Worm (Caenorhabditis elegans): Measurements from ENCODE around the gene F46H5.2.

F46H5.2 gene

ce11 chrX:7232158-7232822, 33.2 kb upstream of the F46H5.2 start:
- TF ChIP-seq snpc-1.3 (tag; optimal IDR thresholded peaks at IDR 0.05; ENCODE audit: insufficient read depth) (no peak), pbrm-1 (GFP tag; IDR thresholded peaks at IDR 0.05) (0 out of 2 replicates have a peak, but pooled peaks have one; percentile 27), tbx-9 (tag; optimal IDR thresholded peaks at IDR 0.05; ENCODE audit: borderline replicate concordance) (no peak), cebp-2 (GFP tag; IDR thresholded peaks at IDR 0.05) (no peak), F57A8.1 (GFP tag; optimal IDR thresholded peaks at IDR 0.05) (no peak), madf-3 (GFP tag; IDR thresholded peaks at IDR 0.05) (no peak), dpff-1 (tag; optimal IDR thresholded peaks at IDR 0.05) (no peak), athp-1 (tag; optimal IDR thresholded peaks at IDR 0.05) (no peak), ztf-18 (tag; optimal IDR thresholded peaks at IDR 0.05) (no peak), C06A6.2 (GFP tag; conservative IDR thresholded peaks at IDR 0.05) (no peak), akir-1 (GFP tag; optimal IDR thresholded peaks at IDR 0.05) (no peak), lin-40 (tag; optimal IDR thresholded peaks at IDR 0.05) (no peak), ceh-100 (GFP tag; IDR thresholded peaks at IDR 0.05) (0 out of 2 replicates have a peak, but pooled peaks have one; percentile 6), nfya-1 (tag; optimal IDR thresholded peaks at IDR 0.05; ENCODE audit: borderline replicate concordance, insufficient read depth) (no peak), attf-3 (GFP tag; conservative IDR thresholded peaks at IDR 0.05) (no peak), ets-4 (GFP tag; optimal IDR thresholded peaks at IDR 0.05) (no peak), T07F8.4 (tag; optimal IDR thresholded peaks at IDR 0.05) (no peak), F22D6.2 (tag; optimal IDR thresholded peaks at IDR 0.05) (no peak), ZK185.1 (tag; optimal IDR thresholded peaks at IDR 0.05; ENCODE audit: poor library complexity, severe bottlenecking) (no peak), ztf-28 (GFP tag; IDR thresholded peaks at IDR 0.05) (0 out of 2 replicates have a peak, but pooled peaks have one; percentile 45), rec-8 (tag; optimal IDR thresholded peaks at IDR 0.05) (no peak), F10E7.11 (tag; optimal IDR thresholded peaks at IDR 0.05) (no peak), lir-1 (GFP tag; conservative IDR thresholded peaks at IDR 0.05) (no peak), ztf-25 (GFP tag; IDR thresholded peaks at IDR 0.05) (no peak), F23B12.7 (tag; optimal IDR thresholded peaks at IDR 0.05; ENCODE audit: insufficient read depth) (no peak), gei-17 (GFP tag; optimal IDR thresholded peaks at IDR 0.05) (no peak), lin-54 (GFP tag; optimal IDR thresholded peaks at IDR 0.05) (peak; percentile 27), rpc-1 (optimal IDR thresholded peaks at IDR 0.05) (no peak), rpc-1 (tag; optimal IDR thresholded peaks at IDR 0.05) (no peak), Y53G8AR.9 (GFP tag; conservative IDR thresholded peaks at IDR 0.05) (no peak), atf-7 (tag; optimal IDR thresholded peaks at IDR 0.05) (no peak), nhr-80 (tag; optimal IDR thresholded peaks at IDR 0.05) (peak; percentile 59), snpc-3.4 (tag; optimal IDR thresholded peaks at IDR 0.05) (no peak), F52B5.7 (tag; optimal IDR thresholded peaks at IDR 0.05) (no peak), hmg-20 (GFP tag; IDR thresholded peaks at IDR 0.05) (no peak), hrde-1 (tag; optimal IDR thresholded peaks at IDR 0.05; ENCODE audit: borderline replicate concordance) (no peak), hlh-26 (GFP tag; conservative IDR thresholded peaks at IDR 0.05) (no peak), rcor-1 (GFP tag; IDR thresholded peaks at IDR 0.05) (no peak), nhr-179 (tag; optimal IDR thresholded peaks at IDR 0.05) (no peak), hmg-1.2 (GFP tag; IDR thresholded peaks at IDR 0.05) (peak; percentile 92), egl-18 (GFP tag; IDR thresholded peaks at IDR 0.05) (no peak), nhr-90 (tag; optimal IDR thresholded peaks at IDR 0.05) (no peak), efl-1 (GFP tag; optimal IDR thresholded peaks at IDR 0.05) (peak; percentile 71), nhr-27 (tag; optimal IDR thresholded peaks at IDR 0.05) (no peak), somi-1 (GFP tag; optimal IDR thresholded peaks at IDR 0.05) (no peak), zim-3 (tag; optimal IDR thresholded peaks at IDR 0.05) (no peak), B0035.1 (tag; optimal IDR thresholded peaks at IDR 0.05) (no peak), hlh-12 (tag; optimal IDR thresholded peaks at IDR 0.05) (no peak)

All from whole organism, young adult.